Fruit fly (Drosophila melanogaster): ENCODE results near the gene CG31365.

dm6 chr3R:23139634-23140010 is 13.4 kb upstream of the CG31365 start:
- TF ChIP-seq CG32121 (GFP tag; IDR thresholded peaks at IDR 0.05) (no peak), fd96Ca (GFP tag; IDR thresholded peaks at IDR 0.05) (no peak), EcR (GFP tag; optimal IDR thresholded peaks at IDR 0.05) (no peak), gl (tag; optimal IDR thresholded peaks at IDR 0.05) (no peak), CG12605 (GFP tag; IDR thresholded peaks at IDR 0.05) (no peak), CG4496 (GFP tag; IDR thresholded peaks at IDR 0.05) (peak; percentile 27; the same call in 1 of the 3 replicates), Ets98B (GFP tag; IDR thresholded peaks at IDR 0.05) (no peak), CG9948 (tag; optimal IDR thresholded peaks at IDR 0.05) (no peak), CG10348 (GFP tag; IDR thresholded peaks at IDR 0.05) (no peak), rn (GFP tag; IDR thresholded peaks at IDR 0.05) (no peak), CG34367 (tag; optimal IDR thresholded peaks at IDR 0.05) (no peak), Pif1A (GFP tag; optimal IDR thresholded peaks at IDR 0.05) (no peak)

All from whole organism, pupa.